Worm (Caenorhabditis elegans): ENCODE results near the gene fbxa-27.

Gene fbxa-27

ce11 chrIII:1388274-1389058 is 45.7 kb downstream of the fbxa-27 start, which contains the start of gene pals-20:
pals-20 (minus strand) TSS chrIII:1388324.
- TF ChIP-seq lin-15B (tag; optimal IDR thresholded peaks at IDR 0.05) (no peak), hlh-17 (GFP tag; optimal IDR thresholded peaks at IDR 0.05; ENCODE audit: borderline replicate concordance) (no peak), efl-1 (optimal IDR thresholded peaks at IDR 0.05) (no peak), efl-1 (GFP tag; optimal IDR thresholded peaks at IDR 0.05 in 1 of 2) (peak in 1 of 2 experiments; percentile 75)

ce11 chrIII:1389988-1390387 is 47.2 kb downstream of the fbxa-27 start:
- TF ChIP-seq tlp-1 (tag; optimal IDR thresholded peaks at IDR 0.05) (peak; percentile 66), aly-2 (tag; optimal IDR thresholded peaks at IDR 0.05) (no peak), pax-3 (tag; optimal IDR thresholded peaks at IDR 0.05) (no peak), elt-2 (tag; optimal IDR thresholded peaks at IDR 0.05) (peak; percentile 90), hlh-17 (GFP tag; optimal IDR thresholded peaks at IDR 0.05; ENCODE audit: borderline replicate concordance) (no peak), nhr-20 (tag; optimal IDR thresholded peaks at IDR 0.05) (no peak), jun-1 (tag; optimal IDR thresholded peaks at IDR 0.05) (peak; percentile 13), fkh-8 (tag; optimal IDR thresholded peaks at IDR 0.05) (no peak)

ce11 chrIII:1391752-1392151 is 49.0 kb downstream of the fbxa-27 start, which contains the start of gene pals-17:
pals-17 (minus strand) TSS chrIII:1391852.
- TF ChIP-seq nhr-28 (tag; optimal IDR thresholded peaks at IDR 0.05) (no peak), egl-27 (tag; optimal IDR thresholded peaks at IDR 0.05) (no peak), nhr-20 (tag; optimal IDR thresholded peaks at IDR 0.05) (no peak), egl-13 (tag; optimal IDR thresholded peaks at IDR 0.05) (no peak), ztf-11 (tag; optimal IDR thresholded peaks at IDR 0.05) (no peak), sox-4 (tag; optimal IDR thresholded peaks at IDR 0.05) (no peak), mdl-1 (tag; optimal IDR thresholded peaks at IDR 0.05) (no peak), Y116A8C.19 (tag; optimal IDR thresholded peaks at IDR 0.05; ENCODE audit: borderline replicate concordance) (no peak), lin-35 (GFP tag; optimal IDR thresholded peaks at IDR 0.05) (no peak), snpc-4 (tag; optimal IDR thresholded peaks at IDR 0.05) (no peak), C16A3.4 (tag; optimal IDR thresholded peaks at IDR 0.05) (no peak), grh-1 (GFP tag; IDR thresholded peaks at IDR 0.05) (no peak), nhr-237 (tag; optimal IDR thresholded peaks at IDR 0.05) (no peak), mef-2 (tag; optimal IDR thresholded peaks at IDR 0.05) (no peak)

ce11 chrIII:1392763-1393162 is 50.0 kb downstream of the fbxa-27 start:
- TF ChIP-seq isw-1 (GFP tag; IDR thresholded peaks at IDR 0.05) (no peak), mab-9 (GFP tag; IDR thresholded peaks at IDR 0.05) (no peak), fkh-8 (tag; optimal IDR thresholded peaks at IDR 0.05) (no peak), C04F5.9 (tag; optimal IDR thresholded peaks at IDR 0.05) (no peak), nhr-77 (tag; optimal IDR thresholded peaks at IDR 0.05) (no peak), nhr-11 (tag; optimal IDR thresholded peaks at IDR 0.05) (no peak), nhr-71 (tag; optimal IDR thresholded peaks at IDR 0.05) (no peak), lin-35 (GFP tag; optimal IDR thresholded peaks at IDR 0.05) (peak in 1 of 2 experiments; percentile 2), ceh-63 (GFP tag; optimal IDR thresholded peaks at IDR 0.05) (no peak), mdl-1 (tag; optimal IDR thresholded peaks at IDR 0.05) (no peak), lsy-2 (tag; optimal IDR thresholded peaks at IDR 0.05) (peak in 1 of 2 experiments; percentile 13), dsc-1 (tag; optimal IDR thresholded peaks at IDR 0.05) (no peak), nhr-19 (GFP tag; conservative IDR thresholded peaks at IDR 0.05) (no peak), C16A3.4 (tag; optimal IDR thresholded peaks at IDR 0.05) (no peak), ama-1 (optimal IDR thresholded peaks at IDR 0.05) (no peak), nhr-90 (tag; optimal IDR thresholded peaks at IDR 0.05; ENCODE audit: poor library complexity) (peak; percentile 19), alr-1 (tag; optimal IDR thresholded peaks at IDR 0.05; ENCODE audit: borderline replicate concordance) (no peak), lir-3 (tag; optimal IDR thresholded peaks at IDR 0.05; ENCODE audit: poor library complexity) (no peak), nhr-47 (tag; optimal IDR thresholded peaks at IDR 0.05) (no peak), efl-1 (optimal IDR thresholded peaks at IDR 0.05) (no peak), efl-1 (GFP tag; optimal IDR thresholded peaks at IDR 0.05 in 1 of 2) (peak in 1 of 2 experiments; percentile 86), egl-27 (tag; optimal IDR thresholded peaks at IDR 0.05) (no peak), elt-2 (tag; optimal IDR thresholded peaks at IDR 0.05) (peak; percentile 97), zag-1 (tag; optimal IDR thresholded peaks at IDR 0.05) (no peak), ztf-11 (tag; optimal IDR thresholded peaks at IDR 0.05) (no peak), tlp-1 (tag; optimal IDR thresholded peaks at IDR 0.05) (no peak), aly-2 (tag; optimal IDR thresholded peaks at IDR 0.05) (no peak), jun-1 (tag; optimal IDR thresholded peaks at IDR 0.05) (no peak), nhr-12 (tag; optimal IDR thresholded peaks at IDR 0.05) (no peak), pqm-1 (tag; optimal IDR thresholded peaks at IDR 0.05) (peak; percentile 51), nhr-20 (tag; optimal IDR thresholded peaks at IDR 0.05) (peak; percentile 6)

Data from whole organism, L1 larva.